Fruit fly (Drosophila melanogaster) whole organism, wandering third instar larva: ENCODE data around the gene Glys.

ENCODE experiments used
- Abd-B ChIP-seq: fragments of >200 bp; optimal IDR thresholded peaks from 2 replicates; lab custom pipeline; 2017; ENCODE audit warnings: missing biosample characterization, missing genetic modification characterization
- CrebA ChIP-seq: fragments of 200-800 bp; sonication (Bioruptor generic); optimal IDR thresholded peaks from 2 replicates; lab custom pipeline; 2016; ENCODE audit warnings: missing biosample characterization, mild to moderate bottlenecking, missing genetic modification characterization, borderline replicate concordance
- Dfd ChIP-seq: fragments of >200 bp; optimal IDR thresholded peaks from 2 replicates; lab custom pipeline; 2017; ENCODE audit warnings: missing biosample characterization, missing genetic modification characterization
- Dif ChIP-seq: fragments of 200-275, 200-300 bp; sonication (Bioruptor generic); optimal IDR thresholded peaks from 2 replicates; lab custom pipeline; 2018; ENCODE audit warnings: missing biosample characterization, missing genetic modification characterization; ENCODE audit not compliant: partially characterized antibody
- GATAd ChIP-seq: sonication (Bioruptor generic); optimal IDR thresholded peaks from 2 replicates; lab custom pipeline; 2016; ENCODE audit warnings: missing biosample characterization, missing genetic modification characterization
- HLH106 ChIP-seq: fragments of 200-800 bp; optimal IDR thresholded peaks from 3 replicates; lab custom pipeline; 2019; ENCODE audit warnings: missing biosample characterization, mild to moderate bottlenecking, missing genetic modification characterization, moderate library complexity
- Hnf4 ChIP-seq: fragments of 200-800 bp; sonication (Bioruptor generic); optimal IDR thresholded peaks from 2 replicates; lab custom pipeline; 2016; ENCODE audit warnings: missing biosample characterization, mild to moderate bottlenecking, missing genetic modification characterization
- Hr83 ChIP-seq: fragments of 200-300 bp; sonication (Bioruptor generic); optimal IDR thresholded peaks from 2 replicates; lab custom pipeline; 2016; ENCODE audit warnings: missing biosample characterization, mild to moderate bottlenecking, missing genetic modification characterization, moderate library complexity; ENCODE audit not compliant: poor library complexity, severe bottlenecking
- Mio ChIP-seq: sonication (Bioruptor generic); optimal IDR thresholded peaks from 2 replicates; lab custom pipeline; 2016; ENCODE audit warnings: missing biosample characterization, missing genetic modification characterization
- Myc ChIP-seq: fragments of >200 bp; optimal IDR thresholded peaks from 2 replicates; lab custom pipeline; 2017
- N ChIP-seq: fragments of >200 bp; optimal IDR thresholded peaks from 2 replicates; lab custom pipeline; 2018; ENCODE audit warnings: missing biosample characterization, missing external identifiers, missing genetic modification characterization
- OdsH ChIP-seq: fragments of 200-800 bp; sonication (Bioruptor generic); optimal IDR thresholded peaks from 2 replicates; lab custom pipeline; 2016; ENCODE audit warnings: missing biosample characterization, mild to moderate bottlenecking, missing genetic modification characterization
- Rel ChIP-seq, 2 experiments: fragments of 200-800 bp; sonication (Bioruptor generic) in 1 of 2; optimal IDR thresholded peaks; 2 replicates in 1 of 2; 3 replicates in 1 of 2; lab custom pipeline; 2016 to 2019; ENCODE audit warnings: mild to moderate bottlenecking in 2 of 2, missing biosample characterization in 2 of 2, missing genetic modification characterization in 2 of 2, moderate library complexity in 1 of 2
- Sp1 ChIP-seq: fragments of 200-800 bp; sonication (Bioruptor generic); optimal IDR thresholded peaks from 3 replicates; lab custom pipeline; 2019; ENCODE audit warnings: missing biosample characterization, mild to moderate bottlenecking, missing genetic modification characterization, moderate library complexity
- Vsx2 ChIP-seq: fragments of 200-300, 225-300 bp; sonication (Bioruptor generic); optimal IDR thresholded peaks from 2 replicates; lab custom pipeline; 2018; ENCODE audit warnings: missing biosample characterization, missing genetic modification characterization; ENCODE audit not compliant: partially characterized antibody
- br ChIP-seq: fragments of 200-800 bp; sonication (Bioruptor generic); optimal IDR thresholded peaks from 2 replicates; lab custom pipeline; 2016; ENCODE audit warnings: missing biosample characterization, missing genetic modification characterization
- brk ChIP-seq: fragments of 200-800 bp; sonication (Bioruptor generic); optimal IDR thresholded peaks from 2 replicates; lab custom pipeline; 2016; ENCODE audit warnings: missing biosample characterization, mild to moderate bottlenecking, missing genetic modification characterization
- dl ChIP-seq, 2 experiments: fragments of 175-275, 200-275 bp in 1 of 2; fragments of 200-275 bp in 1 of 2; sonication (Bioruptor generic); optimal IDR thresholded peaks; lab custom pipeline; 2018; ENCODE audit warnings: mild to moderate bottlenecking in 2 of 2, missing biosample characterization in 2 of 2, missing genetic modification characterization in 2 of 2, moderate library complexity in 2 of 2; ENCODE audit not compliant: partially characterized antibody in 2 of 2, insufficient read depth in 1 of 2
- dsf ChIP-seq: sonication (Bioruptor generic); optimal IDR thresholded peaks from 2 replicates; lab custom pipeline; 2016; ENCODE audit warnings: missing biosample characterization, missing genetic modification characterization, borderline replicate concordance
- ey ChIP-seq: fragments of 200-800 bp; sonication (Bioruptor generic); optimal IDR thresholded peaks from 2 replicates; lab custom pipeline; 2016; ENCODE audit warnings: missing biosample characterization, missing genetic modification characterization
- fru ChIP-seq: fragments of 200-800 bp; sonication (Bioruptor generic); optimal IDR thresholded peaks from 3 replicates; lab custom pipeline; 2016; ENCODE audit warnings: missing biosample characterization, mild to moderate bottlenecking, missing genetic modification characterization
- jim ChIP-seq: fragments of 175-275, 200-325 bp; sonication (Bioruptor generic); optimal IDR thresholded peaks from 2 replicates; lab custom pipeline; 2016; ENCODE audit warnings: missing biosample characterization, mild to moderate bottlenecking, missing genetic modification characterization
- pan ChIP-seq: fragments of >200 bp; optimal IDR thresholded peaks from 2 replicates; lab custom pipeline; 2017
- psq ChIP-seq: fragments of 200-800 bp; sonication (Bioruptor generic); optimal IDR thresholded peaks from 3 replicates; lab custom pipeline; 2017; ENCODE audit warnings: missing biosample characterization, mild to moderate bottlenecking, missing genetic modification characterization, moderate library complexity
- rgr ChIP-seq: fragments of 200-800 bp; sonication (Bioruptor generic); optimal IDR thresholded peaks from 3 replicates; lab custom pipeline; 2016; ENCODE audit warnings: missing biosample characterization, mild to moderate bottlenecking, missing genetic modification characterization
- sage ChIP-seq: fragments of 200-800 bp; sonication (Bioruptor generic); optimal IDR thresholded peaks from 2 replicates; lab custom pipeline; 2016; ENCODE audit warnings: missing biosample characterization, mild to moderate bottlenecking, missing genetic modification characterization
- usp ChIP-seq: fragments of >200 bp; optimal IDR thresholded peaks from 2 replicates; lab custom pipeline; 2017; ENCODE audit warnings: missing biosample characterization, missing genetic modification characterization
- woc ChIP-seq: sonication (Bioruptor generic); optimal IDR thresholded peaks from 2 replicates; lab custom pipeline; 2016; ENCODE audit warnings: missing biosample characterization, mild to moderate bottlenecking, missing genetic modification characterization

Gene Glys

DNA sequence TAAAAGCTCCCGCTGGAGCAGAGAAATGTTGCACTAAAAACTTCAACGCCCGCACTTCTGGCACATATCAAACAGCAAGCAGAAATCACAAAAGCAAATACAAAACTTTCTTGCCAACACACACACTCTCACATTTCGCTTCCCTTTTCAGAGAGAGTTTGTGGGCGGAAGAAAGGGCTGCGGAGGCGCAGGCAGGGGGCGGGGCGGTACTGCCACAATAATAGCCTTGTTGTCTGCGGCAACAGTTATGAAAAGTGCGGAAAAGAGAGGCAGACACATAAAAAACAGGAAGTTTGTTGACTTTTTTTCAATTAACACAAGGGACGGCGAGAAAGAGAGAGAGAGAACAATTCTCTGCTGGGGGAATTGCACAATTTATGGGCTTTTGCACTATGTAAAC lies 16.5 kb downstream of the Glys start:
- TF ChIP-seq Dfd (GFP tag; lab: Kevin White, UChicago) (no peak), dl (GFP tag; optimal IDR thresholded peaks at IDR 0.05; lab: Kevin White, UChicago; ENCODE audit: insufficient read depth in 1 of 2, partially characterized antibody in 2 of 2) (peak in 1 of 2 experiments; percentile 23)

DNA sequence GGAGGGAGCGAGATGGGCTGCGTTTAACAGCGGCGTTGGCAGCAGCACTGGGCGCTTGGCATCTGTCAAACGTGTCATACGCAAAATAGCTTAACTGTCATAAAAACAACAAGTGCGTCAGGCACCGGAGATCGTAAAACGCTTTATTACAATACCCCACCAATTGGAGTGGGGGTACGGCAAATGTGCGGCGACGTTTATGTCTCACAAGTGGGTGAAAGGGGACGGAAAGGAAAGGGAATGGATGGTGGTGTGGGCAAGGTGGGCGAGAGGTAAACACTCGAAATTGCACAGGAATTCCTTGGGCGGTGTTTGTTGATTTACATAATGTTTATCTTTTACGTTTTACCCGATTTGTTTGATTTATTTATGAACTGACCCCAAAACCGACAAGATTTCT lies 17.3 kb downstream of the Glys start:
- TF ChIP-seq Sp1 (GFP tag; lab: Kevin White, UChicago) (no peak), jim (no peak)

DNA sequence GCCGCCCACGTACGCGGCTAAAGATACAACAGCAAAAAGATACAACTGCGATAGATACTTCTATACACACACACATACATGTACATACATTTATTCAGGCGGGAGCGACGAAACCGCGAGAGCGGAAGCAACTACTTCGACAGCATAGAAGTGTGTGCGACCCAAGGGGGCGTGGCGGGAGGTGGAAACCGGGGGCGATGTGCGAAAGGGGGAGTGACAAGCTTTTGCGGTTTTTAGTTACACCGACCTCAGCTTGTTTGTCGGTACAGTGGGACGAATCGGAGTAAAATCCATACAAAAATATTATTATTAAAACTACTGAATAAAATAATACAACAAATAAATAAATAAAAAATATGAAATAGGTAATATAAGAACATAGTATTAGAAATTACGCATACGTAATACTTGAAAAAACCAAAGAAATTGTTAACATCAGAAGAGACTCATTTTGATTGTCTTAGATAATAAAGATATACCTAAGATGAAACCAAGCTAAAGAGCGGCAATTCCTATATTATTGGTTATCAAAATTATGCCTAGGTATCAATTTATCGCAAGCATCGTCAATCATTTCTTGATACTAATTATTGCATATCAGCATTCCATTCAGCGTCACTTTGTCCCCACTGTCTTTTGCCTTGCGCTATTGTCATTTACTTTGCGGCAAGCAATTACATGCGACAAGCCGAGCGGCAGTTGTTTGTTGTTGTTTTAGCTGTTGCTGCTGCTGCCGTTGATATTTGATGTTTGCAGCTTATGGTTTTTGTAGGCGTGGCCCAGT lies 18.5 kb downstream of the Glys start:
- TF ChIP-seq fru (GFP tag; lab: Kevin White, UChicago) = no peak
- no peak for TF ChIP-seq dsf
- no peak for TF ChIP-seq CrebA (GFP tag; lab: Kevin White, UChicago)
- no peak for TF ChIP-seq Vsx2 (GFP tag; lab: Kevin White, UChicago)
- no peak for TF ChIP-seq Sp1 (GFP tag; lab: Kevin White, UChicago)
- TF ChIP-seq Dfd (GFP tag; lab: Kevin White, UChicago) = no peak
- no peak for TF ChIP-seq brk (GFP tag; lab: Kevin White, UChicago)
- no peak for TF ChIP-seq br
- TF ChIP-seq, all 38 proteins: peak for 0

DNA sequence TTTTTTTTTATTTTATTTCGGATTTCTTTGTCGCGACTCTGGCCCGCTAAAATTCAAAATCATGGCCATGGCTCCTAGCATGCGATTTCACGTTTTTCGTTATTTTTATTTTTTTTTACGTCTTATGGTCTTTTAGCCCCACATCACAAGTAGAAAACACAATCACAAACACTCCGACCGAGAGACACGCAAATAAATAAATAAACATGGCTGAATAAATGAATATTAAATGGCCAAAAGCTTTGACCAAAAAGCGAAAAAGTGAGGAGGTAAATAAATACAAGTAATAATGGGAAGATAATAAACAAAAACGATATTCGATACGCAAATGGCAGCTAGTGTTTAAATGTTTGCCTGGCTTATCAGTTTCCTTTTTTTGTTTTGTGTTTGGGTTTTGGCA lies 19.3 kb downstream of the Glys start:
- TF ChIP-seq psq (GFP tag; lab: Kevin White, UChicago) = no peak
- TF ChIP-seq Myc (lab: Kevin White, UChicago) = no peak
- TF ChIP-seq HLH106 = no peak
- no peak for TF ChIP-seq ey
- TF ChIP-seq usp (GFP tag; lab: Kevin White, UChicago) = no peak
- TF ChIP-seq sage (GFP tag; lab: Kevin White, UChicago) = no peak
- no peak for TF ChIP-seq Hnf4 (GFP tag; lab: Kevin White, UChicago)
- no peak for TF ChIP-seq dl (GFP tag; optimal IDR thresholded peaks at IDR 0.05; lab: Kevin White, UChicago; ENCODE audit: insufficient read depth in 1 of 2, partially characterized antibody in 2 of 2)
- no peak for TF ChIP-seq Abd-B (GFP tag; lab: Kevin White, UChicago)
- TF ChIP-seq brk (GFP tag; lab: Kevin White, UChicago) = no peak

DNA sequence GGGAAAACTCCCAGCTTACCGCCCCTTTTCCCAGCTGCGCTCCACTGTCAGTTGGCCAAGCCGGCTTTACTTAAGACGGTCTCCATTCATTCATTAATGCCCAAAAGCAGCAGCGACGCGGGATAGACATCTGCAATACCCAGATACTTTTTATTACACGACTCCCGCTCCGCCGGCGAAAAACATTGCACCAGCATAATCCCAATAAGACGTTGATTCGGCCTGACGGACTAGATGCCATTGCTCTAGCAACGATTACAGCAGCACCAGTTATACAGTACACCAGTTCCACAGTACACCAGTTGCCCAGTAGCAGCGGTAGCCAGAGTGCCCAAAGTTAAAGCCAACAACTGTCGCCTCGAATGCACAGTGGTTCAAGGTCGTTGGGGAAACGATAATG lies 21.5 kb downstream of the Glys start:
- TF ChIP-seq N (GFP tag; lab: Kevin White, UChicago) (no peak), rgr (GFP tag; lab: Kevin White, UChicago) (no peak), woc (GFP tag; lab: Kevin White, UChicago) (no peak), OdsH (no peak), ey (no peak), br (no peak), dsf (no peak), usp (GFP tag; lab: Kevin White, UChicago) (no peak), Dif (no peak), Hnf4 (GFP tag; lab: Kevin White, UChicago) (no peak)

DNA sequence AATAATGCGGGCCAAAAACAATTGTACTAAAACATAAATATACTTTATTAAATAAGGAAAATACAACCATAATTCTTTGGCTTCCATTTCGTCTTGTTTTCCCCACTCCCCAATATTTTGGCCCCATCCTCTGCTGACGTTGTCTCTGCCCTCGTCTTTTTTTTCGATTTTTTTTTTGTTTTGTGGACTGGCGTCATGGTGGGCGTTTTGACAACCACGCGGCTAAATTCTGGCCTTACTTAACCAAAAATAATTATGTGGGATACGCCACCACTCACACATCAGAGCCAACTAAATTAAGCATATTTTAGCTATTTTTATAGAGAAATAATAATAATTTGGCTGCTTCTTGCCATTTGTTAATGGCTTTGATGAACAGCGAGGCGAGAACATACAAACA lies 22.8 kb downstream of the Glys start:
- TF ChIP-seq sage (GFP tag; lab: Kevin White, UChicago) = no peak
- no peak for TF ChIP-seq Rel (GFP tag; optimal IDR thresholded peaks at IDR 0.05; lab: Kevin White, UChicago)
- no peak for TF ChIP-seq Rel (tag; optimal IDR thresholded peaks at IDR 0.05; lab: Kevin White, UChicago)
- TF ChIP-seq ey = no peak
- TF ChIP-seq Hr83 (GFP tag; lab: Kevin White, UChicago) = no peak
- no peak for TF ChIP-seq Mio (GFP tag; lab: Kevin White, UChicago)
- TF ChIP-seq pan (lab: Kevin White, UChicago) = no peak
- TF ChIP-seq Dif = no peak
- no peak for TF ChIP-seq Myc (lab: Kevin White, UChicago)
- TF ChIP-seq GATAd (GFP tag; lab: Kevin White, UChicago) = no peak
- no peak for TF ChIP-seq Dfd (GFP tag; lab: Kevin White, UChicago)
- TF ChIP-seq, all 38 proteins: peak for 0
